Worm (Caenorhabditis elegans) whole organism, L4 larva: Measurements from ENCODE around the gene M18.3.

Experiments
- F44E2.7 ChIP-seq: fragments of 200-800 bp; sonication (Bioruptor generic); IDR thresholded peaks from 2 replicates; pipeline ENCODE4 v2.1.2; 2022; ENCODE audit warnings: missing genetic modification characterization, missing compliant biosample characterization
- T26A8.4 ChIP-seq: fragments of 200-800 bp; sonication (Bioruptor generic); IDR thresholded peaks from 2 replicates; pipeline ENCODE4 v1.3.6; 2022; ENCODE audit warnings: missing genetic modification characterization, missing compliant biosample characterization
- Y75B8A.6 ChIP-seq: fragments of 200-800 bp; sonication (Bioruptor generic); IDR thresholded peaks from 2 replicates; pipeline ENCODE4 v1.3.6; 2022; ENCODE audit warnings: missing genetic modification reagents, missing genetic modification characterization, missing compliant biosample characterization
- ZK546.5 ChIP-seq, 2 experiments: sonication (generic microtip); optimal IDR thresholded peaks; 2 replicates each; lab custom pipeline; 2017; ENCODE audit warnings: missing biosample characterization in 2 of 2, missing genetic modification characterization in 2 of 2
- aha-1 ChIP-seq: fragments of 150-350 bp; peaks from one replicate; lab custom pipeline; 2014; ENCODE audit warnings: missing biosample characterization, missing genetic modification characterization
- ceh-28 ChIP-seq: fragments of 150-350 bp; optimal IDR thresholded peaks from 2 replicates; lab custom pipeline; 2014; ENCODE audit warnings: missing biosample characterization, missing genetic modification reagents, missing genetic modification characterization
- ceh-82 ChIP-seq: sonication (generic microtip); optimal IDR thresholded peaks from 2 replicates; lab custom pipeline; 2017; ENCODE audit warnings: missing biosample characterization, missing genetic modification characterization
- ces-1 ChIP-seq: fragments of 150-350 bp; sonication (generic microtip); optimal IDR thresholded peaks from 4 replicates; lab custom pipeline; 2014; ENCODE audit warnings: missing biosample characterization, missing genetic modification reagents, missing genetic modification characterization
- daf-12 ChIP-seq: fragments of 150-350 bp; optimal IDR thresholded peaks from 2 replicates; lab custom pipeline; 2014; ENCODE audit warnings: missing biosample characterization, missing genetic modification reagents, missing genetic modification characterization
- daf-19 ChIP-seq: fragments of 200-800 bp; sonication (Bioruptor generic); conservative IDR thresholded peaks from 2 replicates; pipeline ENCODE4 v1.3.6; 2022; ENCODE audit warnings: missing genetic modification characterization, missing compliant biosample characterization
- daf-8 ChIP-seq: fragments of 200-800 bp; sonication (Bioruptor generic); IDR thresholded peaks from 2 replicates; pipeline ENCODE4 v1.3.6; 2022; ENCODE audit warnings: missing genetic modification characterization, missing compliant biosample characterization
- dmd-8 ChIP-seq: fragments of 200-800 bp; sonication (Bioruptor generic); IDR thresholded peaks from 2 replicates; pipeline ENCODE4 v1.3.6; 2022; ENCODE audit warnings: missing genetic modification characterization, missing compliant biosample characterization
- dpl-1 ChIP-seq: fragments of 150-350 bp; optimal IDR thresholded peaks from 2 replicates; lab custom pipeline; 2014; ENCODE audit warnings: missing biosample characterization, missing genetic modification reagents, missing genetic modification characterization
- egl-27 ChIP-seq: sonication (generic microtip); optimal IDR thresholded peaks from 3 replicates; lab custom pipeline; 2017; ENCODE audit warnings: missing biosample characterization, missing genetic modification reagents, missing genetic modification characterization
- egl-43 ChIP-seq: fragments of 200-800 bp; sonication (Bioruptor generic); IDR thresholded peaks from 2 replicates; pipeline ENCODE4 v1.3.6; 2022; ENCODE audit warnings: missing genetic modification reagents, missing genetic modification characterization, missing compliant biosample characterization
- fkh-10 ChIP-seq: fragments of 150-350 bp; optimal IDR thresholded peaks from 2 replicates; lab custom pipeline; 2014; ENCODE audit warnings: missing biosample characterization, missing genetic modification reagents, missing genetic modification characterization
- hif-1 ChIP-seq, 2 experiments: sonication (generic microtip); optimal IDR thresholded peaks; 2 replicates each; lab custom pipeline; 2016 to 2017; ENCODE audit warnings: missing compliant biosample characterization in 2 of 2, missing genetic modification characterization in 2 of 2, missing genetic modification reagents in 2 of 2, missing genotype in 2 of 2, mild to moderate bottlenecking in 1 of 2
- hlh-11 ChIP-seq: fragments of 200-800 bp; sonication (Bioruptor generic); optimal IDR thresholded peaks from 2 replicates; lab custom pipeline; 2018; ENCODE audit warnings: mild to moderate bottlenecking, missing genetic modification characterization, missing compliant biosample characterization
- lim-7 ChIP-seq: fragments of 200-800 bp; sonication (Bioruptor generic); IDR thresholded peaks from 2 replicates; pipeline ENCODE4 v1.3.6; 2022; ENCODE audit warnings: missing genetic modification characterization, missing compliant biosample characterization
- lin-13 ChIP-seq: fragments of 150-350 bp; optimal IDR thresholded peaks from 2 replicates; lab custom pipeline; 2014; ENCODE audit warnings: missing biosample characterization, missing genetic modification reagents, missing genetic modification characterization
- lin-38 ChIP-seq: fragments of 200-800 bp; sonication (Bioruptor generic); IDR thresholded peaks from 2 replicates; pipeline ENCODE4 v1.3.6; 2022; ENCODE audit warnings: missing genetic modification reagents, missing genetic modification characterization, missing compliant biosample characterization
- lin-39 ChIP-seq: fragments of 150-350 bp; optimal IDR thresholded peaks from 2 replicates; lab custom pipeline; 2014; ENCODE audit warnings: missing biosample characterization, missing genetic modification reagents, missing genetic modification characterization
- madf-5 ChIP-seq, 2 experiments: fragments of 200-800 bp; sonication (Bioruptor generic); IDR thresholded peaks; 2 replicates each; pipeline ENCODE4 v1.3.6; 2022; ENCODE audit warnings: missing compliant biosample characterization in 2 of 2, missing genetic modification characterization in 2 of 2
- madf-9 ChIP-seq: fragments of 200-800 bp; sonication (Bioruptor generic); conservative IDR thresholded peaks from 2 replicates; pipeline ENCODE4 v1.3.6; 2022; ENCODE audit warnings: missing genetic modification reagents, missing genetic modification characterization, missing compliant biosample characterization
- mdt-29 ChIP-seq: fragments of 200-800 bp; sonication (Bioruptor generic); IDR thresholded peaks from 2 replicates; pipeline ENCODE4 v1.3.6; 2022; ENCODE audit warnings: missing genetic modification reagents, missing genetic modification characterization, missing compliant biosample characterization
- mep-1 ChIP-seq: fragments of 150-350 bp; sonication (generic microtip); optimal IDR thresholded peaks from 3 replicates; lab custom pipeline; 2014; ENCODE audit warnings: missing biosample characterization, missing genetic modification characterization
- mes-2 ChIP-seq: sonication (generic microtip); optimal IDR thresholded peaks from 2 replicates; lab custom pipeline; 2016; ENCODE audit warnings: missing genotype, mild to moderate bottlenecking, missing genetic modification characterization, missing compliant biosample characterization; ENCODE audit not compliant: poor library complexity, severe bottlenecking
- mxl-3 ChIP-seq: fragments of 200-800 bp; sonication (Bioruptor generic); optimal IDR thresholded peaks from 2 replicates; lab custom pipeline; 2018; ENCODE audit warnings: mild to moderate bottlenecking, missing genetic modification characterization, missing compliant biosample characterization
- nhr-11 ChIP-seq: fragments of 150-350 bp; optimal IDR thresholded peaks from 2 replicates; lab custom pipeline; 2014; ENCODE audit warnings: missing biosample characterization, missing genetic modification characterization
- nhr-237 ChIP-seq: sonication (generic microtip); optimal IDR thresholded peaks from 2 replicates; lab custom pipeline; 2017; ENCODE audit warnings: missing biosample characterization, missing genetic modification characterization
- nhr-28 ChIP-seq: fragments of 150-350 bp; optimal IDR thresholded peaks from 2 replicates; lab custom pipeline; 2014; ENCODE audit warnings: missing biosample characterization, missing genetic modification characterization
- nhr-6 ChIP-seq: fragments of 150-350 bp; optimal IDR thresholded peaks from 2 replicates; lab custom pipeline; 2014; ENCODE audit warnings: missing biosample characterization, missing genetic modification characterization
- nhr-76 ChIP-seq: fragments of 150-350 bp; optimal IDR thresholded peaks from 2 replicates; lab custom pipeline; 2014; ENCODE audit warnings: missing biosample characterization, missing genetic modification characterization
- nhr-77 ChIP-seq: fragments of 150-350 bp; optimal IDR thresholded peaks from 2 replicates; lab custom pipeline; 2014; ENCODE audit warnings: missing biosample characterization, missing genetic modification characterization
- pha-4 ChIP-seq, 2 experiments: fragments of 150-350 bp in 1 of 2; fragments of 200-800 bp in 1 of 2; sonication (Bioruptor generic) in 1 of 2; IDR thresholded peaks in 1 of 2; optimal IDR thresholded peaks in 1 of 2; 2 replicates each; pipeline versions ENCODE4 v1.3.6 to Lab custom; 2014 to 2022; ENCODE audit warnings: missing genetic modification characterization in 2 of 2, missing genetic modification reagents in 2 of 2, missing biosample characterization in 1 of 2, missing compliant biosample characterization in 1 of 2
- saeg-2 ChIP-seq: fragments of 200-800 bp; sonication (Bioruptor generic); IDR thresholded peaks from 2 replicates; pipeline ENCODE4 v1.3.6; 2022; ENCODE audit warnings: missing genetic modification reagents, missing genetic modification characterization, missing compliant biosample characterization
- sdz-12 ChIP-seq: fragments of 200-800 bp; sonication (Bioruptor generic); optimal IDR thresholded peaks from 2 replicates; lab custom pipeline; 2018; ENCODE audit warnings: mild to moderate bottlenecking, missing genetic modification characterization, missing compliant biosample characterization
- spr-3 ChIP-seq: fragments of 200-800 bp; sonication (Bioruptor generic); optimal IDR thresholded peaks from 2 replicates; lab custom pipeline; 2018; ENCODE audit warnings: mild to moderate bottlenecking, missing genetic modification characterization, missing compliant biosample characterization
- tag-97 ChIP-seq: fragments of 200-800 bp; sonication (Bioruptor generic); IDR thresholded peaks from 2 replicates; pipeline ENCODE4 v1.3.6; 2022; ENCODE audit warnings: missing genetic modification characterization, missing compliant biosample characterization
- tra-1 ChIP-seq: fragments of 200-800 bp; sonication (Bioruptor generic); IDR thresholded peaks from 2 replicates; pipeline ENCODE4 v1.3.6; 2022; ENCODE audit warnings: missing genetic modification reagents, missing genetic modification characterization, missing compliant biosample characterization
- unc-130 ChIP-seq: sonication (generic microtip); optimal IDR thresholded peaks from 2 replicates; lab custom pipeline; 2016; ENCODE audit warnings: missing genetic modification reagents, missing genetic modification characterization, missing compliant biosample characterization
- unc-39 ChIP-seq: sonication (generic microtip); optimal IDR thresholded peaks from 2 replicates; lab custom pipeline; 2017; ENCODE audit warnings: missing biosample characterization, missing genetic modification characterization
- unc-62 ChIP-seq, 3 experiments: fragments of 150-350 bp in 1 of 3; sonication (generic microtip); optimal IDR thresholded peaks in 2 of 3; peaks in 1 of 3; 1 replicate in 1 of 3; 2 replicates in 2 of 3; lab custom pipeline; 2014 to 2017; ENCODE audit warnings: missing biosample characterization in 3 of 3, missing genetic modification characterization in 3 of 3, missing genetic modification reagents in 3 of 3, missing genotype in 1 of 3
- zag-1 ChIP-seq: fragments of 150-350 bp; optimal IDR thresholded peaks from 2 replicates; lab custom pipeline; 2014; ENCODE audit warnings: missing biosample characterization, missing genetic modification characterization
- zfp-2 ChIP-seq: sonication (generic microtip); optimal IDR thresholded peaks from 2 replicates; lab custom pipeline; 2016; ENCODE audit warnings: mild to moderate bottlenecking, missing genetic modification characterization, missing compliant biosample characterization
- zip-11 ChIP-seq: fragments of 200-800 bp; sonication (Bioruptor generic); IDR thresholded peaks from 2 replicates; pipeline ENCODE4 v1.3.6; 2022; ENCODE audit warnings: missing genetic modification characterization, missing compliant biosample characterization
- ztf-11 ChIP-seq: fragments of 150-350 bp; optimal IDR thresholded peaks from 2 replicates; lab custom pipeline; 2014; ENCODE audit warnings: missing biosample characterization, missing genetic modification characterization
- ztf-7 ChIP-seq: fragments of 150-350 bp; optimal IDR thresholded peaks from 2 replicates; lab custom pipeline; 2014; ENCODE audit warnings: missing biosample characterization, missing genetic modification characterization

M18.3 gene

DNA sequence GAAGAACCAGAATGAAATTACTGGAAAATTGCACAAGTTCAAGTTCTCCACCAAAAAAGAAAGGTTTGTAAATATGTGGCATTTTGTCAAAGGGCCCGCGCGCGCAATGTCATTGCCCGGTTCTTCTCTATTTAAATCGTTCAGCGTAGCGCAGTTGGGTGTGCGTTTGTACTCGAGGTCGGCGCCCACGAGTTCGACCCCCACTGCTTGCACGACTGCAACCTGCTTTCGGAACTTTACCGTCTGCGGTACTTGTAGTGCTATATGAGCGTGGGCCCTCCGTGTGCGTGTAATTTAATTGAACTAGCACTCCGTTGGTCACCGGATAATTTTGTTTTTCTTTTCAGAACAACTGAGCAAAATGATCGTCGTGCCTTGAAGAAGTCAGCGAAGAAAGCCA is 19.2 kb upstream of the M18.3 start (continued):
- TF ChIP-seq pha-4 (GFP tag; IDR thresholded peaks at IDR 0.05; lab: Robert Waterston, UW), result peak; percentile 91
- TF ChIP-seq pha-4 (tag; optimal IDR thresholded peaks at IDR 0.05; lab: Kevin White, UChicago), result no peak
- TF ChIP-seq saeg-2 (GFP tag; lab: Robert Waterston, UW), result peak; percentile 51; the same call in 1 of the 2 replicates
- TF ChIP-seq daf-19, result peak; percentile 55; the same call in 1 of the 2 replicates
- TF ChIP-seq mxl-3 (GFP tag; lab: Kevin White, UChicago), result peak; percentile 84
- no peak for TF ChIP-seq ZK546.5 (tag; optimal IDR thresholded peaks at IDR 0.05; lab: Kevin White, UChicago)
- no peak for TF ChIP-seq ztf-11 (tag; lab: Kevin White, UChicago)
- no peak for TF ChIP-seq zag-1 (tag; lab: Kevin White, UChicago)
- TF ChIP-seq dpl-1 (GFP tag; lab: Kevin White, UChicago), result peak; percentile 48
- TF ChIP-seq ces-1 (GFP tag; lab: Kevin White, UChicago), result no peak
- TF ChIP-seq egl-27 (tag; lab: Kevin White, UChicago), result no peak
- no peak for TF ChIP-seq lin-39 (tag; lab: Kevin White, UChicago)
- TF ChIP-seq lin-38, result peak; percentile 88
- peak; percentile 47; the same call in 1 of the 2 replicates for TF ChIP-seq daf-8 (GFP tag; lab: Robert Waterston, UW)
- TF ChIP-seq lim-7 (GFP tag; lab: Robert Waterston, UW), result peak; percentile 93
- TF ChIP-seq ztf-7, result peak; percentile 88
- TF ChIP-seq madf-9 (GFP tag; lab: Robert Waterston, UW), result peak; percentile 69; the same call in 1 of the 2 replicates
- TF ChIP-seq dmd-8 (GFP tag; lab: Robert Waterston, UW), result peak; percentile 92
- no peak for TF ChIP-seq unc-39 (tag; lab: Kevin White, UChicago)
- 0 out of 2 replicates have a peak, but pooled peaks have one; percentile 27 for TF ChIP-seq Y75B8A.6 (GFP tag; lab: Robert Waterston, UW)
- TF ChIP-seq nhr-28, result no peak
- TF ChIP-seq spr-3 (GFP tag; lab: Kevin White, UChicago), result peak; percentile 79
- TF ChIP-seq mep-1 (tag; lab: Kevin White, UChicago), result peak; percentile 89
- peak; percentile 17 for TF ChIP-seq nhr-237 (tag; lab: Kevin White, UChicago)
- TF ChIP-seq hif-1 (tag; optimal IDR thresholded peaks at IDR 0.05; lab: Kevin White, UChicago), result peak in 1 of 2 experiments; percentile 47

DNA sequence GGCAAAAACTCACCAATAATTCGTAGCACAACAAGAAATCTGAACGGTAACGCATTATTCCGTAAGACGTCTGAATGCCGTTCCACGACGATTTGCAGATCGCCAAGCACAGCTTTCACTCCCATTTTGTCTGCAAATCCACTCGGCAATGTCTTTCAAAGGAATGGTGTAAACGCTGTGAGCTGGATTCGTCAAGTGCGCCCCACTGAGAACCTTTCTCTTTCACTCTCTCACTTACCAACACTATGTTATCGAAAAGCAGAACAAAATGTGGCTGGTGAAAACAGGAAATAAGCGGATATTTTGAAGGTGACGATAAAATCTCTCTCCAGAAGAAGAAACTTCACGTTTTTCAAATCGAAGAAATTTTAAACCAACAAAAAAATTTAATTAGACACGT is 16.8 kb upstream of the M18.3 start:
- TF ChIP-seq zag-1 (tag; lab: Kevin White, UChicago) (no peak), nhr-11 (tag; lab: Kevin White, UChicago) (no peak), mxl-3 (GFP tag; lab: Kevin White, UChicago) (peak; percentile 49), nhr-6 (tag; lab: Kevin White, UChicago) (peak; percentile 16), pha-4 (GFP tag; IDR thresholded peaks at IDR 0.05; lab: Robert Waterston, UW) (no peak), pha-4 (tag; optimal IDR thresholded peaks at IDR 0.05; lab: Kevin White, UChicago) (no peak), Y75B8A.6 (GFP tag; lab: Robert Waterston, UW) (no peak), nhr-77 (tag; lab: Kevin White, UChicago) (no peak), ceh-82 (tag; lab: Kevin White, UChicago) (no peak), daf-19 (no peak), aha-1 (tag; lab: Kevin White, UChicago) (peak; percentile 44), hlh-11 (tag; lab: Kevin White, UChicago) (peak; percentile 26), zfp-2 (no peak), fkh-10 (GFP tag; lab: Kevin White, UChicago) (no peak), lin-38 (peak; percentile 70), madf-5 (GFP tag; IDR thresholded peaks at IDR 0.05; lab: Robert Waterston, UW) (no peak), saeg-2 (GFP tag; lab: Robert Waterston, UW) (0 out of 2 replicates have a peak, but pooled peaks have one; percentile 14), T26A8.4 (no peak), tra-1 (GFP tag; lab: Robert Waterston, UW) (no peak), dpl-1 (GFP tag; lab: Kevin White, UChicago) (peak; percentile 41), lim-7 (GFP tag; lab: Robert Waterston, UW) (no peak), unc-62 (GFP tag; optimal IDR thresholded peaks at IDR 0.05 in 1 of 2; lab: Kevin White, UChicago) (peak in 1 of 2 experiments; percentile 37), unc-62 (tag; optimal IDR thresholded peaks at IDR 0.05; lab: Kevin White, UChicago) (no peak), ceh-28 (tag; lab: Kevin White, UChicago) (no peak), ZK546.5 (tag; optimal IDR thresholded peaks at IDR 0.05; lab: Kevin White, UChicago) (no peak), mes-2 (tag; lab: Kevin White, UChicago) (peak; percentile 62), zip-11 (GFP tag; lab: Robert Waterston, UW) (no peak), nhr-76 (no peak), unc-130 (GFP tag; lab: Kevin White, UChicago) (no peak), F44E2.7 (GFP tag; lab: Robert Waterston, UW) (no peak), egl-43 (GFP tag; lab: Robert Waterston, UW) (no peak), daf-12 (tag; lab: Kevin White, UChicago) (no peak), nhr-28 (no peak), hif-1 (tag; optimal IDR thresholded peaks at IDR 0.05; lab: Kevin White, UChicago) (no peak), tag-97 (no peak), mdt-29 (GFP tag; lab: Robert Waterston, UW) (no peak), sdz-12 (GFP tag; lab: Kevin White, UChicago) (no peak), lin-13 (GFP tag; lab: Kevin White, UChicago) (no peak)
